Worm (Caenorhabditis elegans): ENCODE results near the gene hacd-1.

- TF ChIP-seq F44E2.7 (GFP tag; IDR thresholded peaks at IDR 0.05) (no peak), ces-1 (GFP tag; optimal IDR thresholded peaks at IDR 0.05) (no peak), ceh-62 (tag; optimal IDR thresholded peaks at IDR 0.05) (no peak), lin-15B (tag; optimal IDR thresholded peaks at IDR 0.05) (no peak), pha-4 (GFP tag; IDR thresholded peaks at IDR 0.05) (no peak), pha-4 (tag; optimal IDR thresholded peaks at IDR 0.05) (no peak), aly-2 (tag; optimal IDR thresholded peaks at IDR 0.05) (no peak), lin-39 (tag; optimal IDR thresholded peaks at IDR 0.05) (no peak), spr-3 (GFP tag; optimal IDR thresholded peaks at IDR 0.05) (no peak), nhr-28 (tag; optimal IDR thresholded peaks at IDR 0.05) (no peak), unc-62 (GFP tag; optimal IDR thresholded peaks at IDR 0.05 in 1 of 2) (no peak), unc-62 (tag; optimal IDR thresholded peaks at IDR 0.05) (no peak), nhr-25 (tag; optimal IDR thresholded peaks at IDR 0.05; ENCODE audit: borderline replicate concordance, insufficient read depth) (no peak), F10B5.3 (tag; optimal IDR thresholded peaks at IDR 0.05) (no peak)
Measured at ce11 chrV:1454762-1455161, 5.4 kb upstream of the hacd-1 start, which contains the start of gene chil-14.

All from whole organism, L4 larva.